Worm (Caenorhabditis elegans) whole organism, mixed stage, embryonic: ENCODE results near the gene Y17D7B.10.

Source experiments
- cnd-1 ChIP-seq: fragments of 200-800 bp; sonication (Bioruptor generic); optimal IDR thresholded peaks from 2 replicates; lab custom pipeline; 2018; ENCODE audit warnings: mild to moderate bottlenecking, missing genetic modification characterization, missing compliant biosample characterization
- elt-3 ChIP-seq: fragments of 150-350 bp; optimal IDR thresholded peaks from 2 replicates; lab custom pipeline; 2014; ENCODE audit warnings: missing biosample characterization, missing genetic modification characterization
- lin-13 ChIP-seq: fragments of 150-350 bp; optimal IDR thresholded peaks from 2 replicates; lab custom pipeline; 2014; ENCODE audit warnings: missing biosample characterization, missing genetic modification characterization
- mep-1 ChIP-seq: fragments of 150-350 bp; optimal IDR thresholded peaks from 2 replicates; lab custom pipeline; 2017; ENCODE audit warnings: missing biosample characterization, missing genetic modification reagents, missing genetic modification characterization, inconsistent platforms
- unc-120 ChIP-seq: sonication (generic microtip); optimal IDR thresholded peaks from 2 replicates; lab custom pipeline; 2017; ENCODE audit warnings: missing genetic modification characterization, missing compliant biosample characterization; ENCODE audit not compliant: poor library complexity, severe bottlenecking
- unc-62 ChIP-seq: fragments of 150-350 bp; optimal IDR thresholded peaks from 2 replicates; lab custom pipeline; 2014; ENCODE audit warnings: missing biosample characterization, missing genetic modification reagents, missing genetic modification characterization

DNA sequence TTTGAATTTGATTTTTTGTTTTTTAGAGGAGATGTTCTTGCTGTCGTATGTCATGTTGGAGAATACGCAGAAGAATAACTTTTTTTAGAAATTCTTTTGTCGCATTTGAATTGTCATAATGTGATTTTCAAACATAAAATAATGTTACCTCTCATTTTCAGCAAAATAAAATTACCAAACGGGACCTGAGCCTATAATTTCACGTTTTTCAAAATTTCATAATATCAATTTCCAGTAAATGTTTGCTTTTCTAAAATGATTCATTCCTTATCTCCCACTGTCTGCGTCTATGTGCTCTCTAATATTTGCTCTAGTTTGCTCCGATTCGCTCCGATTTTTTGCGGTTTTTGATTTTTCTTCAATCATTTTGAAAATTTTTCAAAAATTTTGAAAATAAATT is 7.1 kb downstream of the Y17D7B.10 start, which contains the start of gene nhr-231:
- no peak for TF ChIP-seq lin-13 (tag; lab: Kevin White, UChicago)
- TF ChIP-seq unc-120 (tag; lab: Kevin White, UChicago), result no peak
- TF ChIP-seq unc-62 (GFP tag; lab: Kevin White, UChicago), result no peak
- no peak for TF ChIP-seq mep-1 (tag; lab: Kevin White, UChicago)
- TF ChIP-seq cnd-1 (tag; lab: Kevin White, UChicago), result no peak
- TF ChIP-seq elt-3 (tag; lab: Kevin White, UChicago), result no peak
